Worm (Caenorhabditis elegans): Measurements from ENCODE around the gene srx-95.

DNA sequence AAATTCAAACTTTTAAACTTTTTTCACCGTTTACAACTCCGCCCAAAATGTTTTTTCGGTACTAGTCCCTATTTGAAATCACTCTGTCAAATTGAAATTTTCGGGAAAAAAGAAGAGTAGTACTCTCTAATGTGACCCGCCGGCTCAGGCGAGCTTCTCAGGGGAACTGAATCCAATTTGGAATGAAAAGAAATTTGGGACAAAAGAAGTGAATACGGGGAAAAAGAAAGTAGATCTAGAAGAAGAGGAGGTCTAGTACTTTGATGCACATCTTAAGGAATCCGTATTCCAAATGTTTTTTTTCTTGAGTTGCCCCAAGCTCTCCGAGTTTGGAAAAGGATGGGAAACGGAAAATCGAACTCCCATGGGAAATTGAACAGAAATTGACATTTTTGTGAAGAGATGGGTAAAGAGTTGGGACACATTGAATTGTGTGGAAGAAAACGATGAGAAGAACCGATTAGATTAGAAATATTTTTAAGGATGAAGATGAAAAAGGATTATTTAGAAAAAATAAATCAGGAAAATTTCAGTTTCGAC, 47.9 kb downstream of the srx-95 start:
- no peak for TF ChIP-seq nhr-237 (tag; optimal IDR thresholded peaks at IDR 0.05)
- TF ChIP-seq elt-3 (tag; optimal IDR thresholded peaks at IDR 0.05) = no peak
- TF ChIP-seq nhr-84 (tag; optimal IDR thresholded peaks at IDR 0.05) = no peak
- TF ChIP-seq C16A3.4 (tag; optimal IDR thresholded peaks at IDR 0.05) = no peak
- TF ChIP-seq fos-1 (tag; optimal IDR thresholded peaks at IDR 0.05) = no peak
- no peak for TF ChIP-seq zag-1 (tag; optimal IDR thresholded peaks at IDR 0.05)
- no peak for TF ChIP-seq efl-1 (optimal IDR thresholded peaks at IDR 0.05)
- no peak for TF ChIP-seq efl-1 (GFP tag; optimal IDR thresholded peaks at IDR 0.05 in 1 of 2)
- no peak for TF ChIP-seq mdl-1 (tag; optimal IDR thresholded peaks at IDR 0.05)
- TF ChIP-seq nhr-77 (tag; optimal IDR thresholded peaks at IDR 0.05) = no peak
- TF ChIP-seq elt-2 (tag; optimal IDR thresholded peaks at IDR 0.05) = no peak
- TF ChIP-seq fkh-4 (tag; optimal IDR thresholded peaks at IDR 0.05; ENCODE audit: borderline replicate concordance) = no peak
- no peak for TF ChIP-seq nhr-76 (tag; optimal IDR thresholded peaks at IDR 0.05)
